Worm (Caenorhabditis elegans) whole organism, L3 larva: ENCODE measurements around the gene M163.10.

Source experiments
- aly-2 ChIP-seq: fragments of 150-350 bp; optimal IDR thresholded peaks from 2 replicates; lab custom pipeline; 2014; ENCODE audit warnings: missing biosample characterization, missing genetic modification characterization
- elt-2 ChIP-seq: sonication (generic microtip); optimal IDR thresholded peaks from 2 replicates; lab custom pipeline; 2016; ENCODE audit warnings: missing genetic modification reagents, mild to moderate bottlenecking, missing genetic modification characterization, missing compliant biosample characterization
- elt-3 ChIP-seq, 3 experiments: fragments of 150-350 bp in 1 of 3; sonication (generic microtip) in 2 of 3; optimal IDR thresholded peaks; 2 replicates in 2 of 3; 4 replicates in 1 of 3; lab custom pipeline; 2014 to 2017; ENCODE audit warnings: missing biosample characterization in 3 of 3, missing genetic modification characterization in 3 of 3
- hmg-11 ChIP-seq: sonication (generic microtip); optimal IDR thresholded peaks from 2 replicates; lab custom pipeline; 2016; ENCODE audit warnings: missing genetic modification characterization, missing compliant biosample characterization
- lin-39 ChIP-seq: fragments of 150-350 bp; optimal IDR thresholded peaks from 2 replicates; lab custom pipeline; 2018; ENCODE audit warnings: missing biosample characterization, missing genetic modification reagents, missing genetic modification characterization
- nhr-25 ChIP-seq: sonication (generic microtip); optimal IDR thresholded peaks from 2 replicates; lab custom pipeline; 2017; ENCODE audit warnings: missing biosample characterization, missing genetic modification characterization
- nhr-28 ChIP-seq: fragments of 150-350 bp; optimal IDR thresholded peaks from 2 replicates; lab custom pipeline; 2014; ENCODE audit warnings: missing biosample characterization, missing genetic modification characterization
- nhr-76 ChIP-seq: fragments of 150-350 bp; sonication (generic microtip); optimal IDR thresholded peaks from 5 replicates; lab custom pipeline; 2014; ENCODE audit warnings: missing biosample characterization, missing genetic modification characterization
- pha-4 ChIP-seq: fragments of 150-350 bp; optimal IDR thresholded peaks from 2 replicates; lab custom pipeline; 2014; ENCODE audit warnings: missing biosample characterization, missing genetic modification reagents, missing genetic modification characterization
- skn-1 ChIP-seq: fragments of 150-350 bp; optimal IDR thresholded peaks from 2 replicates; lab custom pipeline; 2014; ENCODE audit warnings: missing biosample characterization, missing genetic modification characterization
- snpc-4 ChIP-seq: fragments of 150-350 bp; optimal IDR thresholded peaks from 2 replicates; lab custom pipeline; 2014; ENCODE audit warnings: missing biosample characterization, missing genetic modification characterization

- TF ChIP-seq nhr-28: no peak
- TF ChIP-seq snpc-4 (tag; lab: Kevin White, UChicago): no peak
- TF ChIP-seq nhr-25: no peak
- no peak for TF ChIP-seq nhr-76 (tag; lab: Kevin White, UChicago)
- TF ChIP-seq skn-1 (tag; lab: Kevin White, UChicago): no peak
- no peak for TF ChIP-seq hmg-11 (tag; lab: Kevin White, UChicago)
- TF ChIP-seq aly-2: no peak
- no peak for TF ChIP-seq elt-3 (tag; optimal IDR thresholded peaks at IDR 0.05; lab: Kevin White, UChicago)
- no peak for TF ChIP-seq elt-2
- no peak for TF ChIP-seq lin-39 (tag; lab: Kevin White, UChicago)
- TF ChIP-seq pha-4 (tag; lab: Kevin White, UChicago): no peak
Observed at ce11 chrX:14460412-14460811, 10.4 kb upstream of the M163.10 start, which contains the start of gene Y66C5A.2.
